Fruit fly (Drosophila melanogaster): ENCODE measurements around the gene CG6931.

DNA sequence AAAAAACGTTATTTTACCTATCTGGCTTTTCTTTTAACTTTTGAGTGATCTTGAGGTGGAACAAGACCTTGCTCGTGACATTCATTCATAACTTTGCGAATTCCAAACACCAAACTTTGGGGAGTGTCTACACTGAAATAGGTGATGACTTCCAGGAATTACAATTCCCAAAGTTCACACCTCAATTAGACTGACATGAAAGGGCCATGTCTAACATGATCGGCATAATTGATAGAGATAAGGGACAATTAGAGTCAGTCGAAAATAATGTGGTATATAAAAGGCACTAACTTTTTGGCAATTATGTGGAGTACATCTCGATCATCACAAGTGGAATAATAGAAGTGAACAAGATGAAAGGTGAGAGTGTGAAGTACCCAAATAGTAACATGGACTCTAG lies 14.7 kb upstream of the CG6931 start, which contains the start of gene CG43896:
- TF ChIP-seq kay (GFP tag; ENCODE audit: borderline replicate concordance): no peak
- TF ChIP-seq bab1 (GFP tag; optimal IDR thresholded peaks at IDR 0.05): no peak
- TF ChIP-seq cnc (optimal IDR thresholded peaks at IDR 0.05): no peak
- TF ChIP-seq ovo (GFP tag; optimal IDR thresholded peaks at IDR 0.05): no peak
